Worm (Caenorhabditis elegans): ENCODE results near the gene bgal-2.

The bgal-2 gene

DNA sequence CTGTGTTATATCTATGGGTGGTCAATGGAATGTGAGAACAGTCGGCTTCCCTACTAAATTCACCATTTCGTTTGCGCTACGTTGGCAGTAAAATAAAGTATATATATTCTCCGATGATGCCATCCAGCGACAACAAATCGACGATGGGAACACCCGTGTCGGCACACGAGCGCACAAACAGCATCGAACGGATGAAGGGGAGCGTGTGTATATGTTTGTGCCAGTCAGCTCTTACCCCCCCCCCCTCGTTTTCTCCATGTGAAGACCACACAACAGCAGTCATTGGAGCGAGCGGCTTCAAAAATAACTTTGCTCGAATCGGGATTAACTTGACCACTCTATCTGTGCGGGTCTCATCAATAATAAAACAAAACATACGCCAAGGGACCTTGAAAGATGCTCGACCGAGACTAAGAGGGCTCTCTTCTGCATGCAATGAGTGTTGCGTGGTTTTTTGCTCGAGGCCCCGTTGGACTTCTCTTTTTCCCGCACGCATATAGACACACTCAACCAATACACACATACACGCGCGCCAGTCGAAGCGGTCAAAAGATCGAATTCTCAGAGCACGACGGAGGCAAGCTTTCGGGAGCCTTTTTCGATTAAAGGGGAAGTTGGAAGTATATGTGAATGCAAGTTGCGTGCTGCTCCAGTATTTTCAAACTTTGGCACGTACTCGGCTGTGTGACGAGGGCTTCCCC lies 43.8 kb upstream of the bgal-2 start (continued):
- TF ChIP-seq elt-3 (tag; optimal IDR thresholded peaks at IDR 0.05) (no peak), tlp-1 (tag; optimal IDR thresholded peaks at IDR 0.05) (no peak), ceh-90 (tag; optimal IDR thresholded peaks at IDR 0.05) (no peak), nhr-85 (tag) (no peak), blmp-1 (tag; optimal IDR thresholded peaks at IDR 0.05) (no peak), nhr-77 (tag; optimal IDR thresholded peaks at IDR 0.05) (no peak), skn-1 (tag; optimal IDR thresholded peaks at IDR 0.05) (no peak), nhr-237 (tag; optimal IDR thresholded peaks at IDR 0.05) (no peak), unc-130 (tag; optimal IDR thresholded peaks at IDR 0.05) (no peak), tbx-2 (tag; optimal IDR thresholded peaks at IDR 0.05) (no peak), sptf-1 (tag; optimal IDR thresholded peaks at IDR 0.05) (no peak), lin-35 (GFP tag; optimal IDR thresholded peaks at IDR 0.05) (no peak), nhr-19 (GFP tag; conservative IDR thresholded peaks at IDR 0.05) (no peak), isw-1 (GFP tag; IDR thresholded peaks at IDR 0.05) (peak; percentile 7), vab-15 (tag; optimal IDR thresholded peaks at IDR 0.05) (no peak), mdl-1 (tag; optimal IDR thresholded peaks at IDR 0.05) (peak in 1 of 2 experiments; percentile 47), pqm-1 (tag; optimal IDR thresholded peaks at IDR 0.05) (no peak), dsc-1 (tag; optimal IDR thresholded peaks at IDR 0.05) (peak; percentile 58), C04F5.9 (tag; optimal IDR thresholded peaks at IDR 0.05) (no peak), dpl-1 (GFP tag; optimal IDR thresholded peaks at IDR 0.05) (no peak), unc-62 (GFP tag; optimal IDR thresholded peaks at IDR 0.05) (no peak), unc-86 (tag; optimal IDR thresholded peaks at IDR 0.05) (peak; percentile 70), sox-4 (tag; optimal IDR thresholded peaks at IDR 0.05) (no peak), lin-13 (GFP tag; optimal IDR thresholded peaks at IDR 0.05) (no peak), nhr-11 (tag; optimal IDR thresholded peaks at IDR 0.05) (no peak), ets-5 (GFP tag; IDR thresholded peaks at IDR 0.05) (no peak), ceh-63 (GFP tag; optimal IDR thresholded peaks at IDR 0.05) (no peak), elt-2 (tag; optimal IDR thresholded peaks at IDR 0.05) (no peak), hlh-4 (tag; optimal IDR thresholded peaks at IDR 0.05) (no peak), nhr-28 (tag; optimal IDR thresholded peaks at IDR 0.05) (no peak), efl-1 (optimal IDR thresholded peaks at IDR 0.05) (no peak), efl-1 (GFP tag; optimal IDR thresholded peaks at IDR 0.05 in 1 of 2) (no peak), zag-1 (tag; optimal IDR thresholded peaks at IDR 0.05) (no peak)

DNA sequence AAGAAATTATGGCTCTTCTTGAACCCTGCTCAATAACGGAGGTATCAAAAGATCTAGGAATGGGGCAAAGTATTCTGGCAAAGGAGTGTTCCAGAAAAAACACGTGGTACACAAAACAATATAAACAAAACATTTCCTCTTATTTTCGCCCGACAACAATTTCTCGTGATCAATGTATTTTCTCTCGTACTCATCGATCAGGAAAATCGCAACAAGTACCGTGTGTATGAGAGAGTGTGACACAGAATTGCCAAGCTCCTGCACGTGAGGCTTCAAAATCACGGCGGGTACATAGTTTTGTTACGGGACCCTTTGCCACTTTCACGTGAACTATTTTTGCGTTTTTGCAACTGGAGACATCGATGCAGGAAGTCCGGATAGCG lies 43.2 kb upstream of the bgal-2 start:
- no peak for TF ChIP-seq elt-2 (tag; optimal IDR thresholded peaks at IDR 0.05)
- no peak for TF ChIP-seq lin-15B (tag; optimal IDR thresholded peaks at IDR 0.05)
- no peak for TF ChIP-seq zip-4 (GFP tag; optimal IDR thresholded peaks at IDR 0.05)
- no peak for TF ChIP-seq egl-27 (tag; optimal IDR thresholded peaks at IDR 0.05)
- peak; percentile 2 for TF ChIP-seq lin-13 (GFP tag; optimal IDR thresholded peaks at IDR 0.05)
- TF ChIP-seq tbx-2 (tag; optimal IDR thresholded peaks at IDR 0.05), result peak; percentile 76
- no peak for TF ChIP-seq C34B4.2 (tag; optimal IDR thresholded peaks at IDR 0.05)
- no peak for TF ChIP-seq isw-1 (GFP tag; IDR thresholded peaks at IDR 0.05)
- TF ChIP-seq snu-23 (GFP tag; optimal IDR thresholded peaks at IDR 0.05), result peak; percentile 85
- no peak for TF ChIP-seq hlh-4 (tag; optimal IDR thresholded peaks at IDR 0.05)
- TF ChIP-seq Y116A8C.19 (tag; optimal IDR thresholded peaks at IDR 0.05; ENCODE audit: borderline replicate concordance), result no peak
- no peak for TF ChIP-seq fkh-10 (GFP tag; optimal IDR thresholded peaks at IDR 0.05)
- TF ChIP-seq blmp-1 (tag; optimal IDR thresholded peaks at IDR 0.05), result peak; percentile 43
- peak; percentile 28 for TF ChIP-seq irx-1 (tag; optimal IDR thresholded peaks at IDR 0.05)
- TF ChIP-seq nhr-84 (tag; optimal IDR thresholded peaks at IDR 0.05), result no peak
- TF ChIP-seq jun-1 (tag; optimal IDR thresholded peaks at IDR 0.05), result no peak
- peak; percentile 58 for TF ChIP-seq sup-37 (GFP tag; optimal IDR thresholded peaks at IDR 0.05)
- peak; percentile 40 for TF ChIP-seq mef-2 (tag; optimal IDR thresholded peaks at IDR 0.05)
- no peak for TF ChIP-seq pax-3 (tag; optimal IDR thresholded peaks at IDR 0.05)
- TF ChIP-seq nhr-28 (tag; optimal IDR thresholded peaks at IDR 0.05), result no peak
- TF ChIP-seq nhr-90 (tag; optimal IDR thresholded peaks at IDR 0.05; ENCODE audit: poor library complexity), result peak; percentile 20
- TF ChIP-seq nhr-77 (tag; optimal IDR thresholded peaks at IDR 0.05), result no peak
- peak; percentile 46 for TF ChIP-seq mep-1 (tag; optimal IDR thresholded peaks at IDR 0.05)
- TF ChIP-seq egl-13 (tag; optimal IDR thresholded peaks at IDR 0.05), result no peak
- TF ChIP-seq nhr-76 (tag; optimal IDR thresholded peaks at IDR 0.05), result no peak
- TF ChIP-seq nhr-237 (tag; optimal IDR thresholded peaks at IDR 0.05), result no peak
- no peak for TF ChIP-seq unc-86 (tag; optimal IDR thresholded peaks at IDR 0.05)
- no peak for TF ChIP-seq aly-2 (tag; optimal IDR thresholded peaks at IDR 0.05)
- TF ChIP-seq ets-5 (GFP tag; IDR thresholded peaks at IDR 0.05), result no peak
- peak; percentile 67 for TF ChIP-seq grh-1 (GFP tag; IDR thresholded peaks at IDR 0.05)
- TF ChIP-seq mdl-1 (tag; optimal IDR thresholded peaks at IDR 0.05), result peak in 1 of 2 experiments; percentile 81
- TF ChIP-seq sptf-1 (tag; optimal IDR thresholded peaks at IDR 0.05), result no peak

Data from whole organism, L1 larva.